Fruit fly (Drosophila melanogaster) whole organism, embryonic: ENCODE measurements around the gene CG42766.

ENCODE experiments used
- Adf1 ChIP-seq: fragments of 200-800 bp; sonication (Bioruptor generic); IDR thresholded peaks from 2 replicates; pipeline ENCODE4 v1.3.6; 2022; ENCODE audit warnings: missing biosample characterization, missing genetic modification characterization
- Atf-2 ChIP-seq: fragments of 200-800 bp; sonication (Bioruptor generic); optimal IDR thresholded peaks from 2 replicates; lab custom pipeline; 2016; ENCODE audit warnings: missing biosample characterization, missing genetic modification characterization
- CG10366 ChIP-seq: fragments of 200-800 bp; sonication (Bioruptor generic); IDR thresholded peaks from 2 replicates; pipeline ENCODE4 v1.3.6; 2022; ENCODE audit warnings: missing biosample characterization, missing genetic modification characterization
- CG10543 ChIP-seq: fragments of 200-800 bp; sonication (Bioruptor generic); optimal IDR thresholded peaks from 3 replicates; lab custom pipeline; 2017; ENCODE audit warnings: missing biosample characterization, mild to moderate bottlenecking, missing genetic modification characterization, moderate library complexity
- CG11504 ChIP-seq: fragments of 200-800 bp; sonication (Bioruptor generic); optimal IDR thresholded peaks from 3 replicates; lab custom pipeline; 2019; ENCODE audit warnings: missing biosample characterization, mild to moderate bottlenecking, missing genetic modification characterization, moderate library complexity
- CG12659 ChIP-seq: fragments of 200-800 bp; sonication (Bioruptor generic); optimal IDR thresholded peaks from 3 replicates; lab custom pipeline; 2017; ENCODE audit warnings: mild to moderate bottlenecking, missing biosample characterization, missing genetic modification reagents, missing genetic modification characterization
- CG12744 ChIP-seq: fragments of 200-800 bp; sonication (Bioruptor generic); optimal IDR thresholded peaks from 2 replicates; lab custom pipeline; 2016; ENCODE audit warnings: missing biosample characterization, missing genetic modification characterization
- CG13424 ChIP-seq: fragments of 200-800 bp; sonication (Bioruptor generic); optimal IDR thresholded peaks from 2 replicates; lab custom pipeline; 2019; ENCODE audit warnings: missing biosample characterization, mild to moderate bottlenecking, missing genetic modification characterization, moderate library complexity
- CG13775 ChIP-seq: fragments of 200-800 bp; sonication (Bioruptor generic); optimal IDR thresholded peaks from 3 replicates; lab custom pipeline; 2017; ENCODE audit warnings: missing biosample characterization, mild to moderate bottlenecking, missing genetic modification characterization
- CG1529 ChIP-seq: fragments of 200-800 bp; sonication (Bioruptor generic); optimal IDR thresholded peaks from 3 replicates; lab custom pipeline; 2018; ENCODE audit warnings: missing biosample characterization, missing genetic modification characterization
- CG18764 ChIP-seq: fragments of 200-800 bp; sonication (Bioruptor generic); optimal IDR thresholded peaks from 3 replicates; lab custom pipeline; 2016; ENCODE audit warnings: missing biosample characterization, missing genetic modification characterization
- CG2678 ChIP-seq: fragments of 200-800 bp; sonication (Bioruptor generic); optimal IDR thresholded peaks from 3 replicates; lab custom pipeline; 2019; ENCODE audit warnings: missing biosample characterization, mild to moderate bottlenecking, missing genetic modification characterization, moderate library complexity
- CG2875 ChIP-seq: fragments of 200-800 bp; sonication (Bioruptor generic); optimal IDR thresholded peaks from 2 replicates; lab custom pipeline; 2017; ENCODE audit warnings: missing biosample characterization, mild to moderate bottlenecking, missing genetic modification characterization, missing genetic modification reagents
- CG31388 ChIP-seq: fragments of 200-800 bp; sonication (Bioruptor generic); optimal IDR thresholded peaks from 2 replicates; lab custom pipeline; 2016; ENCODE audit warnings: missing biosample characterization, missing genetic modification characterization
- CG32772 ChIP-seq: fragments of 200-800 bp; sonication (Bioruptor generic); IDR thresholded peaks from 2 replicates; pipeline ENCODE4 v1.3.6; 2022; ENCODE audit warnings: missing biosample characterization, missing genetic modification characterization
- CG3407 ChIP-seq: fragments of 200-800 bp; sonication (Bioruptor generic); optimal IDR thresholded peaks from 2 replicates; lab custom pipeline; 2018; ENCODE audit warnings: missing biosample characterization, mild to moderate bottlenecking, missing genetic modification characterization
- CG4707 ChIP-seq: fragments of 200-800 bp; sonication (Bioruptor generic); optimal IDR thresholded peaks from 2 replicates; lab custom pipeline; 2018; ENCODE audit warnings: missing biosample characterization, mild to moderate bottlenecking, missing genetic modification characterization, moderate library complexity
- CG5180 ChIP-seq: fragments of 200-800 bp; sonication (Bioruptor generic); optimal IDR thresholded peaks from 3 replicates; lab custom pipeline; 2017; ENCODE audit warnings: missing biosample characterization, missing genetic modification characterization, mild to moderate bottlenecking, moderate library complexity, missing genetic modification reagents
- CG6791 ChIP-seq: fragments of 200-800 bp; sonication (Bioruptor generic); IDR thresholded peaks from 3 replicates; pipeline ENCODE4 v1.3.6; 2022; ENCODE audit warnings: missing biosample characterization, missing genetic modification characterization; ENCODE audit not compliant: partially characterized antibody
- CG7372 ChIP-seq: fragments of 200-800 bp; sonication (Bioruptor generic); IDR thresholded peaks from 2 replicates; pipeline ENCODE4 v1.3.6; 2022; ENCODE audit warnings: missing biosample characterization, missing genetic modification characterization
- CG9215 ChIP-seq: fragments of 200-800 bp; sonication (Bioruptor generic); IDR thresholded peaks from 2 replicates; pipeline ENCODE4 v1.3.6; 2022; ENCODE audit warnings: missing biosample characterization, missing genetic modification characterization
- CG9609 ChIP-seq: fragments of 200-800 bp; sonication (Bioruptor generic); optimal IDR thresholded peaks from 3 replicates; lab custom pipeline; 2016; ENCODE audit warnings: missing biosample characterization, missing genetic modification characterization
- CG9876 ChIP-seq: fragments of 200-800 bp; sonication (Bioruptor generic); optimal IDR thresholded peaks from 2 replicates; lab custom pipeline; 2016; ENCODE audit warnings: missing biosample characterization, missing genetic modification characterization
- CkIIα-i1 ChIP-seq: fragments of 200-800 bp; sonication (Bioruptor generic); IDR thresholded peaks from 2 replicates; pipeline ENCODE4 v1.3.6; 2022; ENCODE audit warnings: missing biosample characterization, missing genetic modification characterization
- E2f2 ChIP-seq: fragments of 200-800 bp; sonication (Bioruptor generic); IDR thresholded peaks from 2 replicates; pipeline ENCODE4 v1.3.6; 2022; ENCODE audit warnings: missing biosample characterization, missing genetic modification characterization
- ERR ChIP-seq: fragments of 200-800 bp; sonication (Bioruptor generic); optimal IDR thresholded peaks from 2 replicates; lab custom pipeline; 2016; ENCODE audit warnings: missing biosample characterization, missing genetic modification characterization
- H15 ChIP-seq: fragments of 200-800 bp; sonication (Bioruptor generic); IDR thresholded peaks from 3 replicates; pipeline ENCODE4 v1.3.6; 2022; ENCODE audit warnings: missing biosample characterization, missing genetic modification characterization
- HmgD ChIP-seq: fragments of 200-800 bp; sonication (Bioruptor generic); optimal IDR thresholded peaks from 3 replicates; lab custom pipeline; 2016; ENCODE audit warnings: missing biosample characterization, missing genetic modification characterization
- Hr39 ChIP-seq: fragments of >200 bp; optimal IDR thresholded peaks from 2 replicates; lab custom pipeline; 2017
- Lim3 ChIP-seq: fragments of 200-800 bp; sonication (Bioruptor generic); IDR thresholded peaks from 2 replicates; pipeline ENCODE4 v1.3.6; 2022; ENCODE audit warnings: missing biosample characterization, missing genetic modification characterization
- MESR4 ChIP-seq: fragments of 200-800 bp; sonication (Bioruptor generic); optimal IDR thresholded peaks from 2 replicates; lab custom pipeline; 2018; ENCODE audit warnings: missing biosample characterization, mild to moderate bottlenecking, missing genetic modification characterization, moderate library complexity
- Scr ChIP-seq: fragments of 200-800 bp; sonication (Bioruptor generic); IDR thresholded peaks from 2 replicates; pipeline ENCODE4 v1.3.6; 2022; ENCODE audit warnings: missing biosample characterization, missing genetic modification characterization; ENCODE audit not compliant: partially characterized antibody
- Sin3A ChIP-seq: fragments of >200 bp; optimal IDR thresholded peaks from 2 replicates; lab custom pipeline; 2018
- Usf ChIP-seq: fragments of 200-800 bp; sonication (Bioruptor generic); optimal IDR thresholded peaks from 2 replicates; lab custom pipeline; 2017; ENCODE audit warnings: missing genotype, missing biosample characterization, missing genetic modification characterization
- al ChIP-seq: fragments of 200-800 bp; sonication (Bioruptor generic); IDR thresholded peaks from 2 replicates; pipeline ENCODE4 v1.3.6; 2022; ENCODE audit warnings: missing biosample characterization, missing genetic modification characterization
- bcd ChIP-seq: fragments of 200-800 bp; sonication (Bioruptor generic); optimal IDR thresholded peaks from 2 replicates; lab custom pipeline; 2017; ENCODE audit warnings: missing biosample characterization, mild to moderate bottlenecking, missing genetic modification characterization
- bsh ChIP-seq, 2 experiments: fragments of 200-800 bp; sonication (Bioruptor generic); optimal IDR thresholded peaks; 2 replicates each; lab custom pipeline; 2017 to 2018; ENCODE audit warnings: mild to moderate bottlenecking in 2 of 2, missing biosample characterization in 2 of 2, missing genetic modification characterization in 2 of 2, moderate library complexity in 1 of 2
- cad ChIP-seq: fragments of >200 bp; optimal IDR thresholded peaks from 2 replicates; lab custom pipeline; 2017; ENCODE audit warnings: missing biosample characterization, missing genetic modification characterization
- chm ChIP-seq: fragments of 200-800 bp; sonication (Bioruptor generic); IDR thresholded peaks from 2 replicates; pipeline ENCODE4 v1.3.6; 2022; ENCODE audit warnings: missing biosample characterization, missing genetic modification characterization
- dmrt11E ChIP-seq: fragments of 200-800 bp; sonication (Bioruptor generic); optimal IDR thresholded peaks from 3 replicates; lab custom pipeline; 2018; ENCODE audit warnings: missing biosample characterization, mild to moderate bottlenecking, missing genetic modification characterization, moderate library complexity
- ham ChIP-seq: fragments of 200-800 bp; sonication (Bioruptor generic); IDR thresholded peaks from 2 replicates; pipeline ENCODE4 v1.3.6; 2022; ENCODE audit warnings: missing biosample characterization, missing genetic modification characterization
- kni ChIP-seq: fragments of 200-800 bp; sonication (Bioruptor generic); optimal IDR thresholded peaks from 3 replicates; lab custom pipeline; 2017; ENCODE audit warnings: mild to moderate bottlenecking, missing biosample characterization, missing genetic modification reagents, missing genetic modification characterization
- pzg ChIP-seq: fragments of 200-800 bp; sonication (Bioruptor generic); optimal IDR thresholded peaks from 3 replicates; lab custom pipeline; 2018; ENCODE audit warnings: missing biosample characterization, mild to moderate bottlenecking, missing genetic modification characterization, moderate library complexity
- sc ChIP-seq, 3 experiments: fragments of >200 bp in 2 of 3; fragments of 200-800 bp in 1 of 3; sonication (Bioruptor generic) in 1 of 3; optimal IDR thresholded peaks; 2 replicates in 2 of 3; 3 replicates in 1 of 3; lab custom pipeline; 2017; ENCODE audit warnings: mild to moderate bottlenecking in 1 of 3, missing biosample characterization in 1 of 3, missing genetic modification characterization in 1 of 3, missing genetic modification reagents in 1 of 3
- sens ChIP-seq: fragments of 200-800 bp; sonication (Bioruptor generic); peaks from one replicate; lab custom pipeline; 2016; ENCODE audit warnings: missing biosample characterization, missing genetic modification characterization
- sima ChIP-seq: fragments of 200-800 bp; sonication (Bioruptor generic); optimal IDR thresholded peaks from 2 replicates; lab custom pipeline; 2016; ENCODE audit warnings: missing biosample characterization, missing genetic modification characterization
- tll ChIP-seq, 2 experiments: fragments of 200-800 bp in 1 of 2; fragments of >200 bp in 1 of 2; sonication (Bioruptor generic) in 1 of 2; optimal IDR thresholded peaks; 2 replicates each; lab custom pipeline; 2017 to 2019; ENCODE audit warnings: missing biosample characterization in 2 of 2, missing genetic modification characterization in 2 of 2, mild to moderate bottlenecking in 1 of 2, moderate library complexity in 1 of 2
- unc-4 ChIP-seq: fragments of 200-800 bp; sonication (Bioruptor generic); IDR thresholded peaks from 2 replicates; pipeline ENCODE4 v1.3.6; 2022; ENCODE audit warnings: missing biosample characterization, missing genetic modification characterization; ENCODE audit not compliant: partially characterized antibody

The CG42766 gene

DNA sequence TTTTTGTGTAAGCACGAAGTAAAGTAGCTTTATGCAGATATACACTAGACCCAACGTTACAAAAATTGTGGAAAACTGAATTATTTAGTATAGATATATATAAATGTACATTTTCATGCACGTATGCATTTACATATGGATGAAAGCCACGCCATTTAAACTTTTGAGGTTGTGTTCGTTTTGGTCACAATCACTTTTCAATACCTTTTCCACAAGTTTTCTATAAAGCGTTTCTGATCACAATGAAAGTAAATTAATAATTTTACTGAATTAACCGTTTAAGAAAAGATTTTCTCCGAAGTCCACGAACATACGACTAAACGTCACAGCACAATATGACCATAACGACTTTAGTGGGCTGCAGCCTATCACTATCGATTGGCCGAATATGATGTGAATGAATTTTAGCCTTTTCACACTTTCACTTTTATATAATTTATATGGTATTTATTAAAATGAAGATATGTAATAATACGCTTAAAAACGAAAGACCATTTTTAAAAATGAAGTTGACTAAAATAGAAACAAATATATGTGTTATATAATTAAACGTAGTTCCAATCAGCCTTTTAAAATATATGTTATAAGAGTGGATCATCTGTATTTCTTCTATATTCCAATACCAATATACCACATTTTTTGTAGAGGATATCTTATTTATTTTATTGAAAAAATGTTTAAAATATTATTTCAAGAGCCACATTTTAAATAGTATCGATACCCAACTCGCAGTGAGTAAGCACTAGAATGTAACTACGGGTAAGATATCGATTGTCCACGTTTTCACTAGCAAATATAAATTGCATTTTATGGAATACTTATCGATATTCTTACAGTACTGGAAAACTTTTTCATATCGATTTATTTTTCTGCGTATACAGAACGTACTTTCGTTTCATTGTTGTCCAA is 15.2 kb downstream of the CG42766 start, which contains the start of the genes CG46312, eIF5 and exd (continued):
- TF ChIP-seq bcd (GFP tag; lab: Kevin White, UChicago) (no peak), CG13775 (GFP tag; lab: Kevin White, UChicago) (no peak), sima (GFP tag; lab: Kevin White, UChicago) (no peak), CG13424 (tag; lab: Kevin White, UChicago) (peak; percentile 16), CG3407 (GFP tag; lab: Kevin White, UChicago) (no peak)

DNA sequence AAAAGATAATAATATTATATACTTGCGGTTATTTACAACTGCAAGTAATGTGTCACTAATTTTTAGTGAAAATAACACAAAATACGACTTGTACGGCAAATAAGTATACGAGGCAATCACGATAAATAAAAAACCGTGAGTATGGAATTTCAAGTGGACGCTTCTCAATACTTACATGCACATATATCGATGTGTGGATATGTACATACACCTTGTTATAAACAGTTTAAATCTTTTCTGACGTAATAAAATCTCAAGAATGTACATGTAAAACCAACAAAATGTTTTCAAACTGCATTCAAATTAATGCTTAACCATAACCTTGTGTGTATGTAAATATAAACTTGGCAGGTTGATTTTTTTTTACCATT is 15.8 kb downstream of the CG42766 start:
- TF ChIP-seq CG9609 (no peak), chm (no peak), MESR4 (GFP tag; lab: Kevin White, UChicago) (peak; percentile 72), Scr (GFP tag; lab: Robert Waterston, UW) (0 out of 2 replicates have a peak, but pooled peaks have one; percentile 14), CG9215 (no peak), Hr39 (lab: Kevin White, UChicago) (no peak), CG1529 (GFP tag; lab: Kevin White, UChicago) (no peak), CG7372 (GFP tag; lab: Robert Waterston, UW) (no peak), Atf-2 (GFP tag; lab: Kevin White, UChicago) (no peak), sc (optimal IDR thresholded peaks at IDR 0.05; lab: Kevin White, UChicago) (no peak), sc (GFP tag; optimal IDR thresholded peaks at IDR 0.05; lab: Kevin White, UChicago) (no peak), sens (no peak), Lim3 (no peak), E2f2 (no peak), cad (GFP tag; lab: Kevin White, UChicago) (no peak), CG18764 (GFP tag; lab: Kevin White, UChicago) (no peak), CG9876 (GFP tag; lab: Kevin White, UChicago) (no peak), CG10543 (GFP tag; lab: Kevin White, UChicago) (no peak), pzg (GFP tag; lab: Kevin White, UChicago) (peak; percentile 6), HmgD (GFP tag; lab: Kevin White, UChicago) (no peak), CG12744 (GFP tag; lab: Kevin White, UChicago) (no peak), CG2875 (GFP tag; lab: Kevin White, UChicago) (no peak), CkIIα-i1 (GFP tag; lab: Robert Waterston, UW) (no peak), CG10366 (GFP tag; lab: Robert Waterston, UW) (no peak), CG32772 (no peak), dmrt11E (no peak), CG2678 (tag; lab: Kevin White, UChicago) (no peak), unc-4 (GFP tag; lab: Robert Waterston, UW) (no peak), H15 (GFP tag; lab: Robert Waterston, UW) (no peak), CG5180 (GFP tag; lab: Kevin White, UChicago) (no peak), CG11504 (tag; lab: Kevin White, UChicago) (no peak), ham (no peak), al (GFP tag; lab: Robert Waterston, UW) (no peak), Usf (GFP tag; lab: Kevin White, UChicago) (no peak), ERR (no peak), CG6791 (GFP tag; lab: Robert Waterston, UW) (no peak), Sin3A (lab: Kevin White, UChicago) (no peak), bsh (GFP tag; optimal IDR thresholded peaks at IDR 0.05; lab: Kevin White, UChicago) (no peak), CG31388 (GFP tag; lab: Kevin White, UChicago) (no peak), tll (GFP tag; optimal IDR thresholded peaks at IDR 0.05; lab: Kevin White, UChicago) (no peak), kni (GFP tag; lab: Kevin White, UChicago) (no peak), CG4707 (GFP tag; lab: Kevin White, UChicago) (no peak), CG12659 (no peak), Adf1 (no peak)
